Worm (Caenorhabditis elegans) whole organism, mixed stage, embryonic: ENCODE measurements around the gene srh-258.

Experiments used
- elt-1 ChIP-seq: sonication (generic microtip); optimal IDR thresholded peaks from 2 replicates; lab custom pipeline; 2017; ENCODE audit warnings: missing genetic modification characterization, mild to moderate bottlenecking, missing compliant biosample characterization, antibody characterized with exemption, moderate library complexity, borderline replicate concordance; ENCODE audit not compliant: insufficient read depth
- lin-13 ChIP-seq: fragments of 150-350 bp; optimal IDR thresholded peaks from 2 replicates; lab custom pipeline; 2014; ENCODE audit warnings: missing biosample characterization, missing genetic modification characterization
- lsy-2 ChIP-seq: fragments of 150-350 bp; optimal IDR thresholded peaks from 2 replicates; lab custom pipeline; 2014; ENCODE audit warnings: missing biosample characterization, missing genetic modification characterization
- nhr-12 ChIP-seq: fragments of 150-350 bp; optimal IDR thresholded peaks from 2 replicates; lab custom pipeline; 2014; ENCODE audit warnings: missing biosample characterization, missing genetic modification characterization
- nhr-28 ChIP-seq: fragments of 150-350 bp; optimal IDR thresholded peaks from 2 replicates; lab custom pipeline; 2014; ENCODE audit warnings: missing biosample characterization, missing genetic modification characterization
- nhr-76 ChIP-seq: sonication (generic microtip); optimal IDR thresholded peaks from 2 replicates; lab custom pipeline; 2017; ENCODE audit warnings: missing biosample characterization, missing genetic modification characterization
- unc-62 ChIP-seq: fragments of 150-350 bp; optimal IDR thresholded peaks from 2 replicates; lab custom pipeline; 2014; ENCODE audit warnings: missing biosample characterization, missing genetic modification reagents, missing genetic modification characterization

ce11 chrV:15384733-15385132 lies 20.2 kb upstream of the srh-258 start, which contains the start of gene str-102:
- TF ChIP-seq unc-62 (GFP tag; lab: Kevin White, UChicago) (no peak), nhr-12 (tag; lab: Kevin White, UChicago) (no peak), lsy-2 (tag; lab: Kevin White, UChicago) (no peak), nhr-76 (no peak), elt-1 (tag; lab: Kevin White, UChicago) (no peak), nhr-28 (tag; lab: Kevin White, UChicago) (no peak), lin-13 (no peak)
